Worm (Caenorhabditis elegans): ENCODE data around the gene nex-4.

The nex-4 gene

ce11 chrV:4823683-4824391 lies 27.4 kb upstream of the nex-4 start (continued):
- no peak for TF ChIP-seq F23B12.7 (tag; optimal IDR thresholded peaks at IDR 0.05; ENCODE audit: insufficient read depth)
- TF ChIP-seq lsl-1 (GFP tag; optimal IDR thresholded peaks at IDR 0.05): peak; percentile 1
- 0 out of 2 replicates have a peak, but pooled peaks have one; percentile 31 for TF ChIP-seq K11D2.4 (GFP tag; IDR thresholded peaks at IDR 0.05)
- peak; percentile 25 for TF ChIP-seq attf-5 (GFP tag; optimal IDR thresholded peaks at IDR 0.05)
- peak; percentile 85 for TF ChIP-seq nfyb-1 (GFP tag; IDR thresholded peaks at IDR 0.05)
- TF ChIP-seq zfh-2 (GFP tag; conservative IDR thresholded peaks at IDR 0.05): no peak

- TF ChIP-seq madf-6 (GFP tag; IDR thresholded peaks at IDR 0.05) (peak; percentile 91), nhr-90 (tag; optimal IDR thresholded peaks at IDR 0.05) (no peak), ZK185.1 (tag; optimal IDR thresholded peaks at IDR 0.05; ENCODE audit: poor library complexity, severe bottlenecking) (peak; percentile 54), nfyb-1 (GFP tag; IDR thresholded peaks at IDR 0.05) (peak; percentile 81), snpc-3.4 (tag; optimal IDR thresholded peaks at IDR 0.05) (peak; percentile 59), ccch-3 (GFP tag; optimal IDR thresholded peaks at IDR 0.05) (no peak), lin-54 (GFP tag; optimal IDR thresholded peaks at IDR 0.05) (peak; percentile 80), hsf-1 (GFP tag; IDR thresholded peaks at IDR 0.05) (peak; percentile 91), F49E8.2 (tag; optimal IDR thresholded peaks at IDR 0.05; ENCODE audit: insufficient read depth) (peak; percentile 69), F52B5.7 (tag; optimal IDR thresholded peaks at IDR 0.05) (no peak), lin-26 (GFP tag; IDR thresholded peaks at IDR 0.05) (peak; percentile 64; the same call in 1 of the 2 replicates), ztf-26 (tag; optimal IDR thresholded peaks at IDR 0.05) (peak; percentile 38), Y53G8AR.9 (GFP tag; conservative IDR thresholded peaks at IDR 0.05) (peak; percentile 82), dpl-1 (GFP tag; optimal IDR thresholded peaks at IDR 0.05) (peak; percentile 11), mcd-1 (GFP tag; IDR thresholded peaks at IDR 0.05) (peak; percentile 77), ztf-22 (GFP tag; optimal IDR thresholded peaks at IDR 0.05) (no peak), ceh-27 (GFP tag; optimal IDR thresholded peaks at IDR 0.05) (peak; percentile 73), snpc-1.1 (tag; optimal IDR thresholded peaks at IDR 0.05; ENCODE audit: insufficient read depth) (peak; percentile 45), K12H6.12 (tag; optimal IDR thresholded peaks at IDR 0.05) (peak; percentile 22), egl-18 (GFP tag; IDR thresholded peaks at IDR 0.05) (no peak), C17E4.6 (GFP tag; IDR thresholded peaks at IDR 0.05) (0 out of 2 replicates have a peak, but pooled peaks have one; percentile 63), pbrm-1 (GFP tag; IDR thresholded peaks at IDR 0.05) (peak; percentile 85), bed-1 (GFP tag; IDR thresholded peaks at IDR 0.05) (no peak), ceh-40 (GFP tag; IDR thresholded peaks at IDR 0.05) (no peak), madf-10 (tag; optimal IDR thresholded peaks at IDR 0.05) (peak; percentile 56), let-607 (tag; optimal IDR thresholded peaks at IDR 0.05) (peak in 1 of 2 experiments; percentile 32), K11D2.4 (GFP tag; IDR thresholded peaks at IDR 0.05) (peak; percentile 70), nhr-27 (tag; optimal IDR thresholded peaks at IDR 0.05) (no peak), madf-8 (GFP tag; conservative IDR thresholded peaks at IDR 0.05) (peak; percentile 75), egrh-3 (GFP tag; IDR thresholded peaks at IDR 0.05) (peak; percentile 26; the same call in 1 of the 2 replicates), unc-62 (GFP tag; optimal IDR thresholded peaks at IDR 0.05) (no peak), ztf-6 (GFP tag; IDR thresholded peaks at IDR 0.05) (0 out of 2 replicates have a peak, but pooled peaks have one; percentile 30), tbp1 (GFP tag; optimal IDR thresholded peaks at IDR 0.05) (peak; percentile 67), let-526 (GFP tag; IDR thresholded peaks at IDR 0.05) (0 out of 2 replicates have a peak, but pooled peaks have one; percentile 52), D2030.7 (GFP tag; IDR thresholded peaks at IDR 0.05) (peak; percentile 72), somi-1 (GFP tag; optimal IDR thresholded peaks at IDR 0.05) (peak; percentile 56), hmg-1.2 (GFP tag; IDR thresholded peaks at IDR 0.05) (peak; percentile 70), hrde-1 (tag; optimal IDR thresholded peaks at IDR 0.05; ENCODE audit: borderline replicate concordance) (no peak), F23B12.7 (tag; optimal IDR thresholded peaks at IDR 0.05; ENCODE audit: insufficient read depth) (peak; percentile 90)
Measured at ce11 chrV:4826710-4827380, 24.4 kb upstream of the nex-4 start, which contains the start of the genes hsp-6 and C37H5.5. TSS of gene hsp-6 (minus strand) at chrV:4826760. TSS of gene C37H5.5 (plus strand) at chrV:4827360.

All from whole organism, young adult.